Worm (Caenorhabditis elegans): ENCODE results near the gene C37C3.9.

DNA sequence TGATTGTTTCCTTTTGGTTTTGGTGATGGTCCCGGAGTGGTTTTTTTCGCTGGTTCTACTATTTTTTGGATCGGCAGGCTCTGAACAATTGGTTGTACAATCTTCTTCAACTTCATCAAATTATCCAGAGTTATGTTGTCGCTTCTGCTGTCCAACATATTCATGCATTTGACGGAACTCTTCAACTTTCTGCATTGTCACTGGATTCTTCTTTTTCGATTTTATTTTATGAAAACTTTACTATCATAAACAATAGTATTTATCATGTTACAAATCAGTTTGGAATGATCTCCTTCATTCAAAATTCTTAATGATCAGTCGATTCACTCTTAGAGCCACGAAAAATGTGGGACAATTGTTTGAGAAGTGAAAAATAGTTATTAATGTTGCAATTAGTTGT is 2.4 kb downstream of the C37C3.9 start:
- no peak for TF ChIP-seq snpc-4 (tag; optimal IDR thresholded peaks at IDR 0.05)
- no peak for TF ChIP-seq nhr-76 (tag; optimal IDR thresholded peaks at IDR 0.05)
- no peak for TF ChIP-seq nhr-28 (tag; optimal IDR thresholded peaks at IDR 0.05)
- no peak for TF ChIP-seq ama-1 (optimal IDR thresholded peaks at IDR 0.05)
- no peak for TF ChIP-seq ceh-63 (GFP tag; optimal IDR thresholded peaks at IDR 0.05)
- TF ChIP-seq snu-23 (GFP tag; optimal IDR thresholded peaks at IDR 0.05), result no peak
- no peak for TF ChIP-seq nhr-47 (tag; optimal IDR thresholded peaks at IDR 0.05)
